Fruit fly (Drosophila melanogaster) S2 (cell line): ENCODE results near the gene shi.

Experiments used
- CG8478 ChIP-seq: fragments of >200 bp; optimal IDR thresholded peaks from 2 replicates; lab custom pipeline; 2018
- CTCF ChIP-seq, 2 experiments: fragments of >200 bp; optimal IDR thresholded peaks; 2 replicates each; lab custom pipeline; 2018

dm6 chrX:15893732-15894264, 1.9 kb downstream of the shi start:
- TF ChIP-seq CG8478 (lab: Kevin White, UChicago) (no peak), CTCF (optimal IDR thresholded peaks at IDR 0.05; lab: Kevin White, UChicago) (no peak)
